Worm (Caenorhabditis elegans): Measurements from ENCODE around the gene bli-6.

bli-6 gene

ce11 chrIV:6328198-6328597 is 48.7 kb upstream of the bli-6 start:
- TF ChIP-seq tlp-1 (tag; optimal IDR thresholded peaks at IDR 0.05), result no peak
- TF ChIP-seq lsy-2 (tag; optimal IDR thresholded peaks at IDR 0.05), result no peak
- no peak for TF ChIP-seq alr-1 (tag; optimal IDR thresholded peaks at IDR 0.05; ENCODE audit: borderline replicate concordance)
- no peak for TF ChIP-seq fkh-10 (GFP tag; optimal IDR thresholded peaks at IDR 0.05)
- no peak for TF ChIP-seq xbp-1 (tag; optimal IDR thresholded peaks at IDR 0.05)
- TF ChIP-seq dpl-1 (GFP tag; optimal IDR thresholded peaks at IDR 0.05), result no peak
- no peak for TF ChIP-seq ceh-82 (tag; optimal IDR thresholded peaks at IDR 0.05)
- no peak for TF ChIP-seq unc-98 (GFP tag; IDR thresholded peaks at IDR 0.05)

ce11 chrIV:6329339-6329738 is 47.5 kb upstream of the bli-6 start, which contains the start of gene seu-1:
seu-1 (plus strand) TSS chrIV:6329639.
- TF ChIP-seq unc-98 (GFP tag; IDR thresholded peaks at IDR 0.05) (no peak), zag-1 (tag; optimal IDR thresholded peaks at IDR 0.05) (no peak), skn-1 (tag; optimal IDR thresholded peaks at IDR 0.05) (no peak), efl-1 (optimal IDR thresholded peaks at IDR 0.05) (no peak), efl-1 (GFP tag; optimal IDR thresholded peaks at IDR 0.05 in 1 of 2) (peak in 1 of 2 experiments; percentile 65), sptf-1 (tag; optimal IDR thresholded peaks at IDR 0.05) (no peak), pag-3 (tag; optimal IDR thresholded peaks at IDR 0.05; ENCODE audit: borderline replicate concordance, insufficient read depth) (no peak), nhr-76 (tag; optimal IDR thresholded peaks at IDR 0.05) (no peak)

ce11 chrIV:6330790-6331189 is 46.1 kb upstream of the bli-6 start:
- TF ChIP-seq elt-2 (tag; optimal IDR thresholded peaks at IDR 0.05) (peak; percentile 12), lin-14 (GFP tag; optimal IDR thresholded peaks at IDR 0.05) (peak; percentile 26), ceh-8 (GFP tag; optimal IDR thresholded peaks at IDR 0.05) (no peak)

ce11 chrIV:6333915-6334314 is 43.0 kb upstream of the bli-6 start, which contains the start of gene blos-2:
blos-2 (plus strand) TSS chrIV:6334215.
- TF ChIP-seq ztf-4 (tag; optimal IDR thresholded peaks at IDR 0.05), result no peak
- 0 out of 2 replicates have a peak, but pooled peaks have one; percentile 5 for TF ChIP-seq nhr-19 (GFP tag; conservative IDR thresholded peaks at IDR 0.05)

ce11 chrIV:6335908-6336307 is 41.0 kb upstream of the bli-6 start, which contains the start of gene mif-4:
mif-4 (minus strand) TSS chrIV:6335994.
- TF ChIP-seq fkh-8 (tag; optimal IDR thresholded peaks at IDR 0.05), result no peak
- TF ChIP-seq mdl-1 (tag; optimal IDR thresholded peaks at IDR 0.05), result peak in 1 of 2 experiments; percentile 9
- TF ChIP-seq xbp-1 (tag; optimal IDR thresholded peaks at IDR 0.05), result no peak
- peak; percentile 31 for TF ChIP-seq blmp-1 (tag; optimal IDR thresholded peaks at IDR 0.05)
- TF ChIP-seq lin-14 (GFP tag; optimal IDR thresholded peaks at IDR 0.05), result peak; percentile 56
- peak; percentile 14 for TF ChIP-seq mep-1 (tag; optimal IDR thresholded peaks at IDR 0.05)

ce11 chrIV:6336748-6337147 is 40.1 kb upstream of the bli-6 start:
- TF ChIP-seq C04F5.9 (tag; optimal IDR thresholded peaks at IDR 0.05) (peak; percentile 83), pqm-1 (tag; optimal IDR thresholded peaks at IDR 0.05) (no peak), isw-1 (GFP tag; IDR thresholded peaks at IDR 0.05) (peak; percentile 70), grh-1 (GFP tag; IDR thresholded peaks at IDR 0.05) (peak; percentile 90), nhr-90 (tag; optimal IDR thresholded peaks at IDR 0.05; ENCODE audit: poor library complexity) (peak; percentile 97), hlh-17 (GFP tag; optimal IDR thresholded peaks at IDR 0.05; ENCODE audit: borderline replicate concordance) (no peak), swsn-7 (tag; optimal IDR thresholded peaks at IDR 0.05) (peak; percentile 93), egl-13 (tag; optimal IDR thresholded peaks at IDR 0.05) (peak; percentile 88), ama-1 (optimal IDR thresholded peaks at IDR 0.05) (peak; percentile 66), ztf-11 (tag; optimal IDR thresholded peaks at IDR 0.05) (peak in 1 of 2 experiments; percentile 95), sup-37 (GFP tag; optimal IDR thresholded peaks at IDR 0.05) (peak; percentile 90), zip-4 (GFP tag; optimal IDR thresholded peaks at IDR 0.05) (peak; percentile 68), aha-1 (tag; optimal IDR thresholded peaks at IDR 0.05) (peak; percentile 90), fkh-4 (tag; optimal IDR thresholded peaks at IDR 0.05; ENCODE audit: borderline replicate concordance) (peak; percentile 61), lin-39 (tag; optimal IDR thresholded peaks at IDR 0.05) (peak; percentile 94), rnt-1 (tag; optimal IDR thresholded peaks at IDR 0.05) (peak; percentile 88), unc-30 (tag; optimal IDR thresholded peaks at IDR 0.05) (no peak), C16A3.4 (tag; optimal IDR thresholded peaks at IDR 0.05) (peak; percentile 88), alr-1 (tag; optimal IDR thresholded peaks at IDR 0.05; ENCODE audit: borderline replicate concordance) (no peak), tbx-2 (tag; optimal IDR thresholded peaks at IDR 0.05) (peak; percentile 97), nhr-20 (tag; optimal IDR thresholded peaks at IDR 0.05) (peak; percentile 99)

All from whole organism, L1 larva.